Fruit fly (Drosophila melanogaster) whole organism, prepupa: ENCODE results near the gene rdgA.

Experiments used
- CG10631 ChIP-seq: fragments of 200-800 bp; sonication (Bioruptor generic); optimal IDR thresholded peaks from 2 replicates; lab custom pipeline; 2016; ENCODE audit warnings: missing biosample characterization, missing genetic modification characterization
- CG10669 ChIP-seq: fragments of 200-800 bp; sonication (Bioruptor generic); optimal IDR thresholded peaks from 3 replicates; lab custom pipeline; 2018; ENCODE audit warnings: missing biosample characterization, mild to moderate bottlenecking, missing genetic modification characterization, moderate library complexity
- CG11762 ChIP-seq: fragments of 200-800 bp; sonication (Bioruptor generic); optimal IDR thresholded peaks from 3 replicates; lab custom pipeline; 2016; ENCODE audit warnings: missing biosample characterization, missing genetic modification characterization; ENCODE audit not compliant: insufficient read depth
- CG11902 ChIP-seq: fragments of 200-800 bp; sonication (Bioruptor generic); optimal IDR thresholded peaks from 3 replicates; lab custom pipeline; 2016; ENCODE audit warnings: missing biosample characterization, missing genetic modification characterization
- CG1621 ChIP-seq: fragments of 200-800 bp; sonication (Bioruptor generic); optimal IDR thresholded peaks from 3 replicates; lab custom pipeline; 2018; ENCODE audit warnings: missing biosample characterization, mild to moderate bottlenecking, missing genetic modification characterization
- CG4318 ChIP-seq: fragments of 200-800 bp; sonication (Bioruptor generic); optimal IDR thresholded peaks from 3 replicates; lab custom pipeline; 2017; ENCODE audit warnings: missing biosample characterization, mild to moderate bottlenecking, missing genetic modification characterization
- CG8319 ChIP-seq: fragments of 200-800 bp; sonication (Bioruptor generic); optimal IDR thresholded peaks from 3 replicates; lab custom pipeline; 2016; ENCODE audit warnings: missing biosample characterization, missing genetic modification characterization
- Hr39 ChIP-seq: fragments of 200-800 bp; sonication (Bioruptor generic); optimal IDR thresholded peaks from 2 replicates; lab custom pipeline; 2016; ENCODE audit warnings: missing biosample characterization, missing genetic modification characterization
- Lpt ChIP-seq: fragments of 200-800 bp; sonication (Bioruptor generic); optimal IDR thresholded peaks from 3 replicates; lab custom pipeline; 2016; ENCODE audit warnings: missing biosample characterization, missing genetic modification characterization
- OdsH ChIP-seq: fragments of 200-800 bp; sonication (Bioruptor generic); optimal IDR thresholded peaks from 3 replicates; lab custom pipeline; 2016; ENCODE audit warnings: missing biosample characterization, missing genetic modification characterization
- Smox ChIP-seq: fragments of 200-800 bp; sonication (Bioruptor generic); optimal IDR thresholded peaks from 3 replicates; lab custom pipeline; 2016; ENCODE audit warnings: missing biosample characterization, missing genetic modification characterization
- cyc ChIP-seq: fragments of 200-800 bp; sonication (Bioruptor generic); optimal IDR thresholded peaks from 3 replicates; lab custom pipeline; 2016; ENCODE audit warnings: missing biosample characterization, missing genetic modification characterization

DNA sequence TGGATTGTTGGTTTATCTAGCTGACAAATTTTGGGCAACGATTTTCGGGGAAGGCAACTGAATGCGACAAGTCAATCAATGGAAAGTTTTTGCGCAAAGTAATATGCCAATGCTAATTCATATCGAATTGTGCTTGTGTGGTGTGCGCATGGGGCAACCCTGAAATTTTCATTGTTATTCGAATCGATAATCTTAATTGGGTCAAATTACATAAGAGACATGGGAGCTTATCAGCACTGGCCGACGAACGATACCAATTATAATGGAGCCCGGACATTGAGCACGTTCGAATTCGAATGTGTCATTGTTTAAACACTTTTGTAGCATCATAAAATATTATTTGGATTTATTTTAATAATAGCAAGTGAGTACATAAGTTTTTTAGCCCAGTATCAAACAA lies 22.2 kb upstream of the rdgA start:
- TF ChIP-seq Lpt (no peak), Smox (GFP tag; lab: Kevin White, UChicago) (no peak), CG11902 (GFP tag; lab: Kevin White, UChicago) (no peak), CG1621 (no peak), cyc (GFP tag; lab: Kevin White, UChicago) (no peak), CG8319 (GFP tag; lab: Kevin White, UChicago) (no peak), CG11762 (GFP tag; lab: Kevin White, UChicago) (no peak), CG10631 (GFP tag; lab: Kevin White, UChicago) (no peak), Hr39 (GFP tag; lab: Kevin White, UChicago) (no peak), CG10669 (GFP tag; lab: Kevin White, UChicago) (no peak), OdsH (GFP tag; lab: Kevin White, UChicago) (no peak), CG4318 (GFP tag; lab: Kevin White, UChicago) (no peak)
